Fruit fly (Drosophila melanogaster): ENCODE data around the gene CG33502.

Gene CG33502

dm6 chrX:21593907-21594306, 17.4 kb downstream of the CG33502 start:
- TF ChIP-seq h (optimal IDR thresholded peaks at IDR 0.05) (no peak), Sin3A (optimal IDR thresholded peaks at IDR 0.05) (no peak), insv (optimal IDR thresholded peaks at IDR 0.05) (no peak), Myc (optimal IDR thresholded peaks at IDR 0.05) (no peak), ttk (optimal IDR thresholded peaks at IDR 0.05) (no peak), psq (optimal IDR thresholded peaks at IDR 0.05) (no peak)

DNA sequence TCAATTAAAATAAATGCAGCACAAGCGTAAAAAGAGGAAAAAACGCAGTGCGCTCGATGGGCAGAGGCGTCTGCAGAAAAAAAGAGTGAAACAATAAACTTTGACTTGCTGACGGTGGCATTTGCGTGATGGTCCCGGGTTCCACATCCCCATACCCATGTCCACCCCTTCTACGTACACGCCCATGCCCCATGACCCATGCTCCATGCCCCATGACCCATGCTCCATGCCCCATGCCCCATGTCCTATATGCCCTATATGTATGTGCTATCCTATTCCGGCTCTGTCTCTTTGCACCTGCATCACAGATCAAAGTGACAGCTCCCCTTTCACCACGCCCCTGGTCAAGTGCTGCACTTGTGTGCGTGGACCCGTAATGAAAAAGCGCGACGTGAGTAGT, 19.3 kb downstream of the CG33502 start:
- no peak for TF ChIP-seq Sin3A (optimal IDR thresholded peaks at IDR 0.05)
- TF ChIP-seq insv (optimal IDR thresholded peaks at IDR 0.05): no peak

- TF ChIP-seq h (optimal IDR thresholded peaks at IDR 0.05) (no peak), Myc (optimal IDR thresholded peaks at IDR 0.05) (no peak), ttk (optimal IDR thresholded peaks at IDR 0.05) (no peak), psq (optimal IDR thresholded peaks at IDR 0.05) (no peak), insv (optimal IDR thresholded peaks at IDR 0.05) (no peak), Sin3A (optimal IDR thresholded peaks at IDR 0.05) (no peak)
These were observed 21.4 kb downstream of the CG33502 start for dm6 chrX:21589937-21590336.

DNA sequence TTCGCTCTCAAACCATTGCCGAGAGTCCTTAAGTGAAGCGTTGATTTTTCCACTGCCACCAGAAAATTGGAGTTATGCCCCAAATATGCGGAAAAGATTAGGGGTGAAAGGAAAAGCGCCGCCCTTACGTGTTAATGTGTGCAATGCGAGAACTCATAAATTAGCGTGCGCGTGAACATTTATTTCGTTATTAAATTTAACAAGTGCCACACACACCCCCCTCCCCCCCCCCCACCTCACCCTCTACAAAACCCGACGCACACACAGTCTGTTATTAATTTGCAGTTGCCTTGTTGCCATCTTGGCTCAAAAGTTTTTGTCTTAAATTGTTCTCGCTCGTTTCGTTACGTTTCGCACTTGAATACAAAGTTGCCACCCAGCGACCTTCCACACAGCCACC, 23.3 kb downstream of the CG33502 start:
- no peak for TF ChIP-seq h (optimal IDR thresholded peaks at IDR 0.05)
- TF ChIP-seq Myc (optimal IDR thresholded peaks at IDR 0.05): no peak
- TF ChIP-seq ttk (optimal IDR thresholded peaks at IDR 0.05): no peak
- TF ChIP-seq insv (optimal IDR thresholded peaks at IDR 0.05): no peak
- no peak for TF ChIP-seq psq (optimal IDR thresholded peaks at IDR 0.05)
- no peak for TF ChIP-seq Sin3A (optimal IDR thresholded peaks at IDR 0.05)

DNA sequence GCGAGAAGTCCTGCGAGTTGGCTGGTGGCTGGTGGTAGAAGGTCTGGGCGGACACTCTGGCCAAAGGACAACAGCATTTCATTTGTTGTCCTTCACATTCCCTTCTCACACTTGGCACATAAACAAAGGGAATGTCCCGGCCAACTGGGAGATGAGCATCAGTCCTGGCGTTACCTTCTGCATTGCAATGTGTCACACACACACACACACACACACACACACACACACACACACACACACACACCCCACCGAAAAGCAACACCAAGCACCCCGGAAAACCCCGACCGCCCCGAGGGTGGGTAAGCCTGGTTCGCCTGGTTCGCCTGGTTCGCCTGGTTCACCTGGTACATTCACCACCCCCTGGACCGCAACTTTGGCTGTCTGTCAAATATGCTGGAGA, 43.5 kb downstream of the CG33502 start:
- TF ChIP-seq insv (optimal IDR thresholded peaks at IDR 0.05) (no peak), ttk (optimal IDR thresholded peaks at IDR 0.05) (no peak), Sin3A (optimal IDR thresholded peaks at IDR 0.05) (no peak), h (optimal IDR thresholded peaks at IDR 0.05) (no peak), psq (optimal IDR thresholded peaks at IDR 0.05) (no peak), Myc (optimal IDR thresholded peaks at IDR 0.05) (no peak)

dm6 chrX:21565539-21565938, 45.8 kb downstream of the CG33502 start:
- TF ChIP-seq insv (optimal IDR thresholded peaks at IDR 0.05) (no peak), psq (optimal IDR thresholded peaks at IDR 0.05) (no peak), Myc (optimal IDR thresholded peaks at IDR 0.05) (no peak), h (optimal IDR thresholded peaks at IDR 0.05) (no peak), Sin3A (optimal IDR thresholded peaks at IDR 0.05) (no peak), ttk (optimal IDR thresholded peaks at IDR 0.05) (no peak)

- TF ChIP-seq insv (optimal IDR thresholded peaks at IDR 0.05): no peak
- TF ChIP-seq h (optimal IDR thresholded peaks at IDR 0.05): no peak
- no peak for TF ChIP-seq ttk (optimal IDR thresholded peaks at IDR 0.05)
- no peak for TF ChIP-seq Sin3A (optimal IDR thresholded peaks at IDR 0.05)
- TF ChIP-seq Myc (optimal IDR thresholded peaks at IDR 0.05): no peak
- TF ChIP-seq psq (optimal IDR thresholded peaks at IDR 0.05): no peak
These were observed 48.5 kb downstream of the CG33502 start for dm6 chrX:21562844-21563243.

Data from Kc167 (cell line).